Worm (Caenorhabditis elegans): ENCODE results near the gene arl-1.
A peak's percentile ranks its signal among the peaks of the same experiment; 100 is the strongest.

arl-1 gene

DNA sequence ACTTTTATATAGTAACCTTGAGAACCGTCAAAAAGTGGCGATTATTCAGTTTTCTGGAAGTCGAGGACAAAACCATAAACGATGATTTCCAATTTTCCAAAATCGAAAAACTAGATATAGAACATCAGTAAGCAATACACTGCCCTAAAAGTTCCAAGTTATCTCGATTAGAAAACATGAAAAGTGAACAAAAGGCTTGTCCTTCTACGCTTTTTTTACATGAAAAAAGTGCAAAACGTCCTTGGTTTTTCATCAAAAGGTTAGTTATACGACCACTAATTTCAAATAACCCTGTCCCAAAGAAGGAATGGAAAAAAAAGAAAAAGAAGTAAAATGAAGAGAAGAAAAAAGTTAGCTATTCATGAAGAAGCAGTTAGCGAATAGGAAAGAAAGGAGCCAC lies 4.1 kb downstream of the arl-1 start:
- no peak for TF ChIP-seq hrde-1 (tag; optimal IDR thresholded peaks at IDR 0.05; ENCODE audit: borderline replicate concordance)
- no peak for TF ChIP-seq B0261.1 (tag; optimal IDR thresholded peaks at IDR 0.05)

DNA sequence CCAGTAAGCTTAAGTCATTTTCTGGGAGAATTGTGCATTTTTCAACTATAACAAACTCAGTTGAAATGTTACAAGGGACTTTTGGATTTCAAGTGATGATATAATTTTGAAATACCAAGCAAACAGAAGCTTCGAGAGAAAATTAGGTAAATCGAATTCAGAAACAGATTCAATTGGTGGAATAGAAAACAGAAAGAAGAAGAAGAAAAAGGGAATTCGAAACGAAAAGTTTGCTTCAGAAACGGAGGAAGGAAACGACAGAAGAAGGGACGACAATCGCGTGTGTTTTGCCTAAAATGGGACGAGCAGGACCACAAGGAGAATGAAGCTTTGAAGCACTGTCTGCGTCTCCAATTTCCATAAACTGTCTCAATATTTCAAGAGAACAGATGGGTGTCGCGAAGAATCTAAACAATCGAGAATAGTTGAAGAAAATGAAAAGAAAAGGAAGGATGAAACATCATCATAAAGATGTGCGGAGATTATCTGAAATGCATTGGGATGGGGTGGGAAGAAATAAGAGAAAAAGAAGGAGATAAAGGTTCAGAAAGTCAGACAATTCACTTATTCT lies 5.9 kb downstream of the arl-1 start:
- no peak for TF ChIP-seq rcor-1 (GFP tag; IDR thresholded peaks at IDR 0.05)
- peak; percentile 39; the same call in 1 of the 2 replicates for TF ChIP-seq hmg-1.2 (GFP tag; IDR thresholded peaks at IDR 0.05)

DNA sequence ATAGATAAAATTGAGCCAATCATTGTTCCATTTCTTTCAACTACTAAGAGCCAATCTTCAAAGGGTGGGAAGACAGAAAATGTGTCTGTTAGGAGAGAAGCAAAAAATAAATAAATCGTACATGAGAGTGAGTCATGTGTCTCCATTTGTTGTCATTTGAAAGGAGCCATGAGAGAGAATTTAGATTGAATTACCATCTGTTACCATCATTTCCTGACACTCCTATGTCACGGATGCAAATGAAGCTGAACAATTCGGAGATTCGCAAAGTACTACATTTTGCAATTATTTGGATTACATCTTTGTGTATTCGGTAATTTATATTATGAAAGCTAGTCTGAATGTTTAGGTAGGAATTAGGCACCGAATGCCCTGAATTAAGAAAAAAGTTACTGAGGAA lies 6.6 kb downstream of the arl-1 start:
- no peak for TF ChIP-seq aptf-3 (GFP tag; IDR thresholded peaks at IDR 0.05)
- TF ChIP-seq ztf-6 (GFP tag; IDR thresholded peaks at IDR 0.05), result no peak
- TF ChIP-seq nfya-1 (tag; optimal IDR thresholded peaks at IDR 0.05; ENCODE audit: borderline replicate concordance, insufficient read depth), result no peak
- TF ChIP-seq ztf-22 (GFP tag; optimal IDR thresholded peaks at IDR 0.05), result no peak
- no peak for TF ChIP-seq nhr-90 (tag; optimal IDR thresholded peaks at IDR 0.05)
- no peak for TF ChIP-seq Y79H2A.3 (GFP tag; conservative IDR thresholded peaks at IDR 0.05)
- no peak for TF ChIP-seq ceh-91 (GFP tag; IDR thresholded peaks at IDR 0.05)
- TF ChIP-seq F33H1.4 (GFP tag; IDR thresholded peaks at IDR 0.05), result no peak
- TF ChIP-seq Y53G8AR.9 (GFP tag; conservative IDR thresholded peaks at IDR 0.05), result no peak
- no peak for TF ChIP-seq Y67H2A.10 (GFP tag; conservative IDR thresholded peaks at IDR 0.05)
- no peak for TF ChIP-seq rpc-1 (optimal IDR thresholded peaks at IDR 0.05)
- TF ChIP-seq rpc-1 (tag; optimal IDR thresholded peaks at IDR 0.05), result no peak
- TF ChIP-seq K12H6.12 (tag; optimal IDR thresholded peaks at IDR 0.05), result no peak
- TF ChIP-seq B0336.3 (GFP tag; IDR thresholded peaks at IDR 0.05), result no peak
- no peak for TF ChIP-seq lin-35 (GFP tag; optimal IDR thresholded peaks at IDR 0.05)

ce11 chrII:8589227-8589626 lies 7.4 kb downstream of the arl-1 start:
- TF ChIP-seq F49E8.2 (tag; optimal IDR thresholded peaks at IDR 0.05; ENCODE audit: insufficient read depth) (no peak), ztf-22 (GFP tag; optimal IDR thresholded peaks at IDR 0.05) (no peak), C06A6.2 (GFP tag; conservative IDR thresholded peaks at IDR 0.05) (no peak), F57A8.1 (GFP tag; optimal IDR thresholded peaks at IDR 0.05) (no peak), pha-4 (tag; optimal IDR thresholded peaks at IDR 0.05) (no peak), aptf-3 (GFP tag; IDR thresholded peaks at IDR 0.05) (no peak), Y95B8A.8 (GFP tag; IDR thresholded peaks at IDR 0.05) (no peak), ceh-100 (GFP tag; IDR thresholded peaks at IDR 0.05) (no peak), sea-2 (GFP tag; IDR thresholded peaks at IDR 0.05) (no peak), nfya-2 (GFP tag; IDR thresholded peaks at IDR 0.05) (no peak), B0035.1 (tag; optimal IDR thresholded peaks at IDR 0.05) (no peak), B0261.1 (tag; optimal IDR thresholded peaks at IDR 0.05) (no peak), madf-3 (GFP tag; IDR thresholded peaks at IDR 0.05) (no peak), ama-1 (optimal IDR thresholded peaks at IDR 0.05) (no peak), ama-1 (GFP tag; optimal IDR thresholded peaks at IDR 0.05) (no peak), egl-44 (GFP tag; IDR thresholded peaks at IDR 0.05) (no peak), ztf-18 (tag; optimal IDR thresholded peaks at IDR 0.05) (no peak), aptf-2 (GFP tag; conservative IDR thresholded peaks at IDR 0.05) (no peak)

DNA sequence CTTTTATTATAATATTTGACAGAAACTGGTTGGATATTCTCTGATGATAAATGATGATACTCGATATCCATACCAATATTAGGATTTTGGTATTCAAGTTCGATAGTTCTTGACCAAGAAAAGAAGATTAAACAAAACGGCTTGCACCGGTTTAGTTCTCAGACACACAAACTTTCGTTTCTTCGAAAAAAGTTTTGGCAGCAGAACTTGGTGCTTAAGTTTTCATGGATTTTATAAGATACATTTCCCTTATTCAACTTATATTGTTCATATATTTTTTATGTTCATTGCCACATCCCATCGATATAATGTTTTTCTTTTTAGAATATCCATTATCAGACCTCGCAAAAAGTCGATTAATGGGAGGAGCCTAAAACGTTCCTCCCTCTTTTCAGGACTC lies 8.9 kb downstream of the arl-1 start, which contains the start of gene aptf-4:
TSS of gene aptf-4 (plus strand) at position 301 of the 400 bp plus-strand sequence.
- TF ChIP-seq Y95B8A.8 (GFP tag; IDR thresholded peaks at IDR 0.05), result no peak
- TF ChIP-seq sdz-38 (tag; optimal IDR thresholded peaks at IDR 0.05), result no peak
- no peak for TF ChIP-seq F52B5.7 (tag; optimal IDR thresholded peaks at IDR 0.05)
- TF ChIP-seq egl-44 (GFP tag; IDR thresholded peaks at IDR 0.05), result no peak
- no peak for TF ChIP-seq F49E8.2 (tag; optimal IDR thresholded peaks at IDR 0.05; ENCODE audit: insufficient read depth)
- TF ChIP-seq bed-1 (GFP tag; IDR thresholded peaks at IDR 0.05), result no peak
- no peak for TF ChIP-seq F39B2.1 (GFP tag; IDR thresholded peaks at IDR 0.05)
- no peak for TF ChIP-seq madf-3 (GFP tag; IDR thresholded peaks at IDR 0.05)
- no peak for TF ChIP-seq nfyb-1 (GFP tag; IDR thresholded peaks at IDR 0.05)
- TF ChIP-seq F37B4.10 (GFP tag; IDR thresholded peaks at IDR 0.05), result no peak
- no peak for TF ChIP-seq mes-4 (tag; optimal IDR thresholded peaks at IDR 0.05)
- no peak for TF ChIP-seq nhr-27 (tag; optimal IDR thresholded peaks at IDR 0.05)
- no peak for TF ChIP-seq B0336.3 (GFP tag; IDR thresholded peaks at IDR 0.05)
- TF ChIP-seq B0019.2 (GFP tag; conservative IDR thresholded peaks at IDR 0.05), result no peak
- TF ChIP-seq ceh-27 (GFP tag; optimal IDR thresholded peaks at IDR 0.05), result no peak

Measured in whole organism, young adult.